Worm (Caenorhabditis elegans) whole organism, L4/young adult: ENCODE data around the gene sri-29.

Source experiments
- W03F9.2 ChIP-seq: fragments of 150-350 bp; optimal IDR thresholded peaks from 2 replicates; lab custom pipeline; 2014; ENCODE audit warnings: missing biosample characterization, missing genetic modification characterization
- him-1 ChIP-seq: sonication (generic microtip); optimal IDR thresholded peaks from 2 replicates; lab custom pipeline; 2016; ENCODE audit warnings: missing genotype, missing genetic modification reagents, missing genetic modification characterization, missing compliant biosample characterization

DNA sequence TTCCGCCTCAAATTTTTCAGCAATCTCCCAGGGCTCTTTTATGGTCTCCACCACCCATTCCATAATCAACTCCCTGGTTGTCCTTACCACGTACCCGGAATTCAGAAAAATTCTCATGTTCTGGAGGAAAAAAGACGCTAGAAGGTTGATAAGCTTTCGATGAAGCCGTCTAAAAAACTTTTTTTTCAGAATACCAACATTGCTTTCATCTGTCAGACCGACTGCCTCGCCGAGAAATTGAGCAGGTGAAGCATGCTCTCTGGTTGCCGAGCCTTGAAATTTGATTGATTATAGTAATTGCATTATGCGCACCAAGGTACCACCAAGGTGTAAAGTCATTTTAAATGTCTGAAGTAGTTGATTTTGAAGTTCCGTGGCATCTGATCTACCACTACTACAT lies 1.8 kb downstream of the sri-29 start, which contains the start of gene sri-30:
- TF ChIP-seq W03F9.2 (tag; lab: Kevin White, UChicago) (no peak), him-1 (tag; lab: Kevin White, UChicago) (no peak)
